Worm (Caenorhabditis elegans): ENCODE results near the gene M03F8.7.

The M03F8.7 gene

DNA sequence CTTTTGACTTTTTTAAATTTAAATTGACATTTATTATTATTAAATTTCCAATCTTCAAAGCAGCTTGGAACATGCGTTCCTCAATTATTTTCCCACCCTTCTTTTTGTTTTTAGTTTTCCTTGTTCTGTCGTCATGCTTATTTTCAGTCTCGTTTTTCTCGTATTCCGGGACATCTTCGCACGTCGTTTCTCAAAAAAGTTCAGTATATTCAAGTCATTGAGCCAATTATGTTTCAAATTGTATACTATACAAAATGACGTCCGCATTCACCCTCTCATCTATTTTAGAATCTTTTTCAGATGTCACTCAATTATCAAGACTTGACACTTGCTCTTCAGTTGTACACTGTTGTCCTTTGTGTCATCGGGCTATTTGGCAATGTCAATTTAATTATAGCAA, 9.4 kb upstream of the M03F8.7 start, which contains the start of gene srsx-17:
Gene srsx-17 (plus strand): TSS at position 301 of the 400 bp plus-strand sequence.
- TF ChIP-seq pes-1 (GFP tag; IDR thresholded peaks at IDR 0.05) (no peak), hmg-4 (GFP tag; optimal IDR thresholded peaks at IDR 0.05) (no peak)

- TF ChIP-seq hmbx-1 (tag; optimal IDR thresholded peaks at IDR 0.05) = no peak
- TF ChIP-seq aly-1 (tag; optimal IDR thresholded peaks at IDR 0.05) = no peak
- no peak for TF ChIP-seq hnd-1 (tag; optimal IDR thresholded peaks at IDR 0.05)
- TF ChIP-seq sea-1 (GFP tag; conservative IDR thresholded peaks at IDR 0.05) = no peak
- TF ChIP-seq tbx-11 (GFP tag; IDR thresholded peaks at IDR 0.05) = no peak
- no peak for TF ChIP-seq ets-7 (tag; optimal IDR thresholded peaks at IDR 0.05)
- no peak for TF ChIP-seq flt-1 (GFP tag; IDR thresholded peaks at IDR 0.05)
- TF ChIP-seq tbx-37 (GFP tag; conservative IDR thresholded peaks at IDR 0.05) = no peak
- TF ChIP-seq F13C5.2 (tag; optimal IDR thresholded peaks at IDR 0.05) = no peak
Observed at ce11 chrV:5928006-5928405, 8.7 kb upstream of the M03F8.7 start.

- TF ChIP-seq scrt-1 (GFP tag; IDR thresholded peaks at IDR 0.05) = no peak
- no peak for TF ChIP-seq ceh-13 (GFP tag; optimal IDR thresholded peaks at IDR 0.05)
- TF ChIP-seq ama-1 (optimal IDR thresholded peaks at IDR 0.05) = no peak
- no peak for TF ChIP-seq sea-1 (GFP tag; conservative IDR thresholded peaks at IDR 0.05)
- no peak for TF ChIP-seq flt-1 (GFP tag; IDR thresholded peaks at IDR 0.05)
- no peak for TF ChIP-seq B0310.2 (tag; optimal IDR thresholded peaks at IDR 0.05)
- no peak for TF ChIP-seq pes-1 (GFP tag; IDR thresholded peaks at IDR 0.05)
- no peak for TF ChIP-seq hnd-1 (tag; optimal IDR thresholded peaks at IDR 0.05)
- no peak for TF ChIP-seq tbx-11 (GFP tag; IDR thresholded peaks at IDR 0.05)
- no peak for TF ChIP-seq hmg-4 (GFP tag; optimal IDR thresholded peaks at IDR 0.05)
- TF ChIP-seq ets-7 (tag; optimal IDR thresholded peaks at IDR 0.05) = no peak
- TF ChIP-seq aly-1 (tag; optimal IDR thresholded peaks at IDR 0.05) = no peak
Observed at ce11 chrV:5930588-5930987, 6.2 kb upstream of the M03F8.7 start, which contains the start of gene galt-1. Gene galt-1 (plus strand): TSS chrV:5930905.

- no peak for TF ChIP-seq hmg-4 (GFP tag; optimal IDR thresholded peaks at IDR 0.05)
- TF ChIP-seq tra-4 (tag; optimal IDR thresholded peaks at IDR 0.05) = no peak
- no peak for TF ChIP-seq scrt-1 (GFP tag; IDR thresholded peaks at IDR 0.05)
- TF ChIP-seq flt-1 (GFP tag; IDR thresholded peaks at IDR 0.05) = no peak
- no peak for TF ChIP-seq sea-1 (GFP tag; conservative IDR thresholded peaks at IDR 0.05)
- TF ChIP-seq hmbx-1 (tag; optimal IDR thresholded peaks at IDR 0.05) = no peak
- TF ChIP-seq ceh-13 (GFP tag; optimal IDR thresholded peaks at IDR 0.05) = no peak
- no peak for TF ChIP-seq ama-1 (optimal IDR thresholded peaks at IDR 0.05)
- TF ChIP-seq pes-1 (GFP tag; IDR thresholded peaks at IDR 0.05) = no peak
- TF ChIP-seq aly-1 (tag; optimal IDR thresholded peaks at IDR 0.05) = no peak
- TF ChIP-seq tbx-11 (GFP tag; IDR thresholded peaks at IDR 0.05) = no peak
- no peak for TF ChIP-seq ceh-36 (tag; optimal IDR thresholded peaks at IDR 0.05)
- no peak for TF ChIP-seq B0310.2 (tag; optimal IDR thresholded peaks at IDR 0.05)
Observed at ce11 chrV:5939503-5940072, 2.8 kb downstream of the M03F8.7 start, which contains the start of gene syf-3. Gene syf-3 (plus strand): TSS chrV:5940022.

DNA sequence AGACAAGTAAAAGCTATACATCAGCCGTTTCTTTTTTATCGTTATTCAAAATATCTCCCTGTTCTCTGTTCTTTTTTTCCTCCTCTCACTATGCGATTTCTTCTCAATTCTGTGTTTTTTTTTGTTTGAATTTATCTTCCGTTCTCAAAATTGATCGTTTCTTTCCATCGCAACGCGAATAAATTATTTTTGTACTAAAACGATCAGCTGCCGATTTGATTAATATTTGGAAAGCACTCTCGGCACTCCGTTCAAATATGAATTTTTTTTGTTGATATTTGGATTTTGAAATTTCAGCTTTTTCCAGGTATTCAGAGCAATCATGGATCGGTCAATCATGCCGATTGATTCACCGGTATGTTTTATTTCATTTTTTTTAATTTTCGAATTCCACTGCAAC, 6.4 kb downstream of the M03F8.7 start, which contains the start of gene pst-1:
Gene pst-1 (plus strand): TSS at position 301 of the 400 bp plus-strand sequence.
- TF ChIP-seq tbx-11 (GFP tag; IDR thresholded peaks at IDR 0.05) (no peak), ets-7 (tag; optimal IDR thresholded peaks at IDR 0.05) (no peak), ceh-13 (GFP tag; optimal IDR thresholded peaks at IDR 0.05) (no peak), hmbx-1 (tag; optimal IDR thresholded peaks at IDR 0.05) (no peak), ceh-36 (tag; optimal IDR thresholded peaks at IDR 0.05) (no peak), B0310.2 (tag; optimal IDR thresholded peaks at IDR 0.05) (no peak), tbx-37 (GFP tag; conservative IDR thresholded peaks at IDR 0.05) (no peak), pes-1 (GFP tag; IDR thresholded peaks at IDR 0.05) (no peak), sea-1 (GFP tag; conservative IDR thresholded peaks at IDR 0.05) (no peak), scrt-1 (GFP tag; IDR thresholded peaks at IDR 0.05) (no peak), ama-1 (optimal IDR thresholded peaks at IDR 0.05) (no peak), F13C5.2 (tag; optimal IDR thresholded peaks at IDR 0.05) (no peak), flt-1 (GFP tag; IDR thresholded peaks at IDR 0.05) (no peak), aly-1 (tag; optimal IDR thresholded peaks at IDR 0.05) (no peak), tra-4 (tag; optimal IDR thresholded peaks at IDR 0.05) (no peak), hmg-4 (GFP tag; optimal IDR thresholded peaks at IDR 0.05) (no peak), hnd-1 (tag; optimal IDR thresholded peaks at IDR 0.05) (no peak)

- TF ChIP-seq ama-1 (optimal IDR thresholded peaks at IDR 0.05) (no peak), tbx-11 (GFP tag; IDR thresholded peaks at IDR 0.05) (no peak), hmg-4 (GFP tag; optimal IDR thresholded peaks at IDR 0.05) (no peak), B0310.2 (tag; optimal IDR thresholded peaks at IDR 0.05) (no peak), flt-1 (GFP tag; IDR thresholded peaks at IDR 0.05) (no peak), tbx-37 (GFP tag; conservative IDR thresholded peaks at IDR 0.05) (no peak), F13C5.2 (tag; optimal IDR thresholded peaks at IDR 0.05) (no peak), sea-1 (GFP tag; conservative IDR thresholded peaks at IDR 0.05) (no peak), aly-1 (tag; optimal IDR thresholded peaks at IDR 0.05) (no peak), pes-1 (GFP tag; IDR thresholded peaks at IDR 0.05) (no peak), scrt-1 (GFP tag; IDR thresholded peaks at IDR 0.05) (no peak), ets-7 (tag; optimal IDR thresholded peaks at IDR 0.05) (no peak), ceh-13 (GFP tag; optimal IDR thresholded peaks at IDR 0.05) (no peak), hmbx-1 (tag; optimal IDR thresholded peaks at IDR 0.05) (no peak), hnd-1 (tag; optimal IDR thresholded peaks at IDR 0.05) (no peak)
Observed at ce11 chrV:5949674-5950149, 13.0 kb downstream of the M03F8.7 start.

- TF ChIP-seq hmg-4 (GFP tag; optimal IDR thresholded peaks at IDR 0.05) = no peak
- no peak for TF ChIP-seq hmbx-1 (tag; optimal IDR thresholded peaks at IDR 0.05)
- TF ChIP-seq ama-1 (optimal IDR thresholded peaks at IDR 0.05) = no peak
- TF ChIP-seq flt-1 (GFP tag; IDR thresholded peaks at IDR 0.05) = no peak
- no peak for TF ChIP-seq ets-7 (tag; optimal IDR thresholded peaks at IDR 0.05)
- no peak for TF ChIP-seq hnd-1 (tag; optimal IDR thresholded peaks at IDR 0.05)
- no peak for TF ChIP-seq tra-4 (tag; optimal IDR thresholded peaks at IDR 0.05)
- no peak for TF ChIP-seq scrt-1 (GFP tag; IDR thresholded peaks at IDR 0.05)
- TF ChIP-seq tbx-37 (GFP tag; conservative IDR thresholded peaks at IDR 0.05) = no peak
- no peak for TF ChIP-seq sea-1 (GFP tag; conservative IDR thresholded peaks at IDR 0.05)
- no peak for TF ChIP-seq pes-1 (GFP tag; IDR thresholded peaks at IDR 0.05)
- no peak for TF ChIP-seq ceh-13 (GFP tag; optimal IDR thresholded peaks at IDR 0.05)
- no peak for TF ChIP-seq F13C5.2 (tag; optimal IDR thresholded peaks at IDR 0.05)
- TF ChIP-seq tbx-11 (GFP tag; IDR thresholded peaks at IDR 0.05) = no peak
- no peak for TF ChIP-seq ceh-36 (tag; optimal IDR thresholded peaks at IDR 0.05)
- no peak for TF ChIP-seq B0310.2 (tag; optimal IDR thresholded peaks at IDR 0.05)
- TF ChIP-seq aly-1 (tag; optimal IDR thresholded peaks at IDR 0.05) = no peak
Observed at ce11 chrV:5951133-5951532, 14.4 kb downstream of the M03F8.7 start, which contains the start of gene M03F8.1. Gene M03F8.1 (plus strand): TSS chrV:5951433.

Data from whole organism, early embryonic.